Fruit fly (Drosophila melanogaster): ENCODE measurements around the gene RpS4.

DNA sequence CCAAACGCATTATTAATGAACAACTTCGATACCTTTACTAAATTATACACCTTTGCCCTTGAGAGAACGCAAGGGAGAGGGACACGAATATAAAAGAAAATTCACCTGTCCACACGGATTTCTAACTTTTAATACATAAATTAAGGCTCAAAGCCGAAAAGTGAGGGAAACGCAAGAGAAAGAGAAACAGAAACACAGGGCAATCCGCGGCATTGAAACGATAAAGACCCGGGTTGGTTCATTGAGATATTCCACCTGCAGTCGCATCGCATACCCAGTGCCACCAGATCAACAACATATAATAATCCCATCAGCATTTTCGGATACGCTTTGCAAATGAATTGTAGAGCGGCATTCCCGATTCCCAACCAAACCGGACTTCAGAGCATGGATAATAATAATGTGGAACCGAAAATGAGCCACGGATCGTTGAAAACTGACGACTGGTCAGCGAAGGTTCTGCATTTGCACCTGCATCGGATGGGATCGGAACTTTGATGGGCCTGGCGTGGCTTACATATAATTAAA is 9.2 kb downstream of the RpS4 start:
- TF ChIP-seq psq (optimal IDR thresholded peaks at IDR 0.05) (no peak), EcR (GFP tag; optimal IDR thresholded peaks at IDR 0.05) (no peak), Dll (optimal IDR thresholded peaks at IDR 0.05) (no peak), pan (optimal IDR thresholded peaks at IDR 0.05) (no peak), usp (GFP tag; optimal IDR thresholded peaks at IDR 0.05) (no peak), CG8478 (optimal IDR thresholded peaks at IDR 0.05) (no peak)
